ENCODE assay signal across 2 fruit fly cellular contexts in the genomic region with DNA sequence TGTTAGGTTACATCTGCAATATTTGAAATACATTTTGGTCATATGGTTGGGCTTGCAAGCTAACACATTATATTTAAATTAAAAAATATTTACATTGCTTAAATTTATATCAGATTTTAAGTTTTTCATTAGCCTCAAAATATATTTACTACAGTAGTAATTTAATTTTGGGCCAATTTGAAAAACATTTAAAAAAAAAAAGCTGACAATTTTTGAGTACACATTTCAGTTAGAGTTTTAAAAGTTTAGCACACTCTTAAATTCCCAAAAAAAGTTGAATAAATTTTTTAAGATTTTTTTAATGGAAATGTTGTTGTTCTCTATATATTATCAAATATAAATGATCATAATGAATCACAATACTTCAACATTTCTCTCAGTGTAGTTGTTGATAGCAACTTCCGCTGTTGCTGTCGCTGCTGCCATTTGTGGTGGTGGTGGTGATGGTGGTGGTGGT.
A peak's percentile ranks its signal among the peaks of the same experiment; 100 is the strongest.
TF ChIP-seq lines count a peak whose summit lies in the region.

No protein-coding gene starts in this region.

TF ChIP-seq in whole organism, embryonic, 481 proteins besides CTCF, POLR2A, EP300 and RAD21 (continued from another document and continues in another):
- TF ChIP-seq Rfx (GFP tag; IDR thresholded peaks at IDR 0.05; lab: Robert Waterston, UW) (no peak), CG10267 (tag; optimal IDR thresholded peaks at IDR 0.05; lab: Kevin White, UChicago) (peak; percentile 79), MTF-1 (GFP tag; optimal IDR thresholded peaks at IDR 0.05; lab: Kevin White, UChicago; ENCODE audit: borderline replicate concordance) (no peak), dpn (GFP tag; optimal IDR thresholded peaks at IDR 0.05; lab: Kevin White, UChicago) (peak in 1 of 2 experiments; percentile 46), Opbp (GFP tag; IDR thresholded peaks at IDR 0.05; lab: Robert Waterston, UW; ENCODE audit: partially characterized antibody) (no peak), fru (optimal IDR thresholded peaks at IDR 0.05; lab: Kevin White, UChicago) (no peak), Aef1 (GFP tag; IDR thresholded peaks at IDR 0.05; lab: Robert Waterston, UW) (peak; percentile 38; the same call in 1 of the 3 replicates), CG30431 (GFP tag; optimal IDR thresholded peaks at IDR 0.05; lab: Kevin White, UChicago) (peak; percentile 56), CG9817 (tag; optimal IDR thresholded peaks at IDR 0.05; lab: Kevin White, UChicago) (peak; percentile 29), Ssrp (tag; optimal IDR thresholded peaks at IDR 0.05; lab: Kevin White, UChicago) (peak; percentile 77), CG10274 (GFP tag; optimal IDR thresholded peaks at IDR 0.05; lab: Kevin White, UChicago) (peak; percentile 1), p53 (GFP tag; optimal IDR thresholded peaks at IDR 0.05; lab: Kevin White, UChicago) (no peak), Xbp1 (GFP tag; optimal IDR thresholded peaks at IDR 0.05; lab: Kevin White, UChicago) (peak; percentile 67), CG10366 (GFP tag; IDR thresholded peaks at IDR 0.05; lab: Robert Waterston, UW) (peak; percentile 51), CG10543 (GFP tag; optimal IDR thresholded peaks at IDR 0.05; lab: Kevin White, UChicago) (no peak), Meics (GFP tag; optimal IDR thresholded peaks at IDR 0.05; lab: Kevin White, UChicago) (peak; percentile 91), CG32767 (GFP tag; IDR thresholded peaks at IDR 0.05; lab: Robert Waterston, UW) (peak; percentile 46; the same call in 1 of the 2 replicates), sqz (GFP tag; optimal IDR thresholded peaks at IDR 0.05; lab: Kevin White, UChicago) (peak; percentile 48), MESR4 (GFP tag; optimal IDR thresholded peaks at IDR 0.05; lab: Kevin White, UChicago) (no peak), CG6813 (GFP tag; optimal IDR thresholded peaks at IDR 0.05; lab: Kevin White, UChicago) (peak; percentile 48), tgo (GFP tag; IDR thresholded peaks at IDR 0.05; lab: Robert Waterston, UW) (peak; percentile 55), Ada2b (GFP tag; IDR thresholded peaks at IDR 0.05; lab: Robert Waterston, UW) (no peak), Camta (GFP tag; optimal IDR thresholded peaks at IDR 0.05; lab: Kevin White, UChicago) (peak; percentile 49), CG15601 (tag; optimal IDR thresholded peaks at IDR 0.05; lab: Kevin White, UChicago) (peak; percentile 65), lab (GFP tag; optimal IDR thresholded peaks at IDR 0.05; lab: Kevin White, UChicago) (peak; percentile 50), exex (tag; optimal IDR thresholded peaks at IDR 0.05; lab: Kevin White, UChicago) (peak; percentile 16), dm (GFP tag; optimal IDR thresholded peaks at IDR 0.05; lab: Kevin White, UChicago) (peak; percentile 16), Hsf (GFP tag; optimal IDR thresholded peaks at IDR 0.05; lab: Kevin White, UChicago) (peak; percentile 71), repo (GFP tag; optimal IDR thresholded peaks at IDR 0.05; lab: Kevin White, UChicago) (no peak), CG10654 (GFP tag; optimal IDR thresholded peaks at IDR 0.05; lab: Kevin White, UChicago) (peak; percentile 57), CG6791 (GFP tag; IDR thresholded peaks at IDR 0.05; lab: Robert Waterston, UW; ENCODE audit: partially characterized antibody) (no peak), slou (GFP tag; optimal IDR thresholded peaks at IDR 0.05; lab: Kevin White, UChicago) (peak; percentile 3), CG12155 (GFP tag; optimal IDR thresholded peaks at IDR 0.05; lab: Kevin White, UChicago) (peak; percentile 43), CG14860 (GFP tag; IDR thresholded peaks at IDR 0.05; lab: Robert Waterston, UW; ENCODE audit: partially characterized antibody) (no peak), danr (GFP tag; IDR thresholded peaks at IDR 0.05; lab: Robert Waterston, UW) (no peak), CG30403 (GFP tag; optimal IDR thresholded peaks at IDR 0.05; lab: Kevin White, UChicago) (peak; percentile 83), CG5953 (GFP tag; IDR thresholded peaks at IDR 0.05; lab: Robert Waterston, UW) (no peak), Myb (GFP tag; optimal IDR thresholded peaks at IDR 0.05; lab: Kevin White, UChicago) (no peak), Kr (GFP tag; optimal IDR thresholded peaks at IDR 0.05; lab: Kevin White, UChicago) (no peak), ewg (GFP tag; optimal IDR thresholded peaks at IDR 0.05; lab: Kevin White, UChicago) (peak; percentile 60), dan (GFP tag; IDR thresholded peaks at IDR 0.05; lab: Robert Waterston, UW) (no peak), CG17328 (GFP tag; IDR thresholded peaks at IDR 0.05; lab: Robert Waterston, UW) (peak; percentile 43; the same call in 1 of the 2 replicates), ranshi (GFP tag; IDR thresholded peaks at IDR 0.05; lab: Robert Waterston, UW) (peak; percentile 41; the same call in 1 of the 2 replicates), CG9609 (GFP tag; optimal IDR thresholded peaks at IDR 0.05; lab: Kevin White, UChicago) (peak; percentile 37), CG17385 (GFP tag; optimal IDR thresholded peaks at IDR 0.05; lab: Kevin White, UChicago) (peak; percentile 70), Sox102F (GFP tag; optimal IDR thresholded peaks at IDR 0.05; lab: Kevin White, UChicago) (peak; percentile 90), Hr51 (GFP tag; optimal IDR thresholded peaks at IDR 0.05; lab: Kevin White, UChicago) (peak in 1 of 2 experiments; percentile 86), HHEX (GFP tag; optimal IDR thresholded peaks at IDR 0.05; lab: Kevin White, UChicago) (peak; percentile 57), unpg (GFP tag; optimal IDR thresholded peaks at IDR 0.05; lab: Kevin White, UChicago) (peak; percentile 70), Stat92E (GFP tag; optimal IDR thresholded peaks at IDR 0.05; lab: Kevin White, UChicago) (no peak), Max (GFP tag; optimal IDR thresholded peaks at IDR 0.05; lab: Kevin White, UChicago) (peak; percentile 55), az2 (GFP tag; optimal IDR thresholded peaks at IDR 0.05; lab: Kevin White, UChicago) (peak; percentile 79), CG17829 (tag; optimal IDR thresholded peaks at IDR 0.05; lab: Kevin White, UChicago) (peak; percentile 76), wek (GFP tag; optimal IDR thresholded peaks at IDR 0.05; lab: Kevin White, UChicago) (no peak), CG14710 (tag; optimal IDR thresholded peaks at IDR 0.05; lab: Kevin White, UChicago) (peak; percentile 90), CG4820 (GFP tag; optimal IDR thresholded peaks at IDR 0.05; lab: Kevin White, UChicago) (peak; percentile 77), CG3281 (GFP tag; optimal IDR thresholded peaks at IDR 0.05; lab: Kevin White, UChicago) (peak; percentile 55), zen (tag; optimal IDR thresholded peaks at IDR 0.05; lab: Kevin White, UChicago) (peak; percentile 78), seq (GFP tag; IDR thresholded peaks at IDR 0.05; lab: Robert Waterston, UW) (peak; percentile 41; the same call in 1 of the 2 replicates), Usf (GFP tag; optimal IDR thresholded peaks at IDR 0.05; lab: Kevin White, UChicago) (peak; percentile 40), HLHmδ (GFP tag; optimal IDR thresholded peaks at IDR 0.05; lab: Kevin White, UChicago) (no peak), Sox100B (GFP tag; optimal IDR thresholded peaks at IDR 0.05; lab: Kevin White, UChicago) (peak; percentile 92)

TF ChIP-seq in whole organism, prepupa, 60 proteins besides CTCF, POLR2A, EP300 and RAD21 (continued from another document):
- TF ChIP-seq CG34406 (GFP tag; optimal IDR thresholded peaks at IDR 0.05; lab: Kevin White, UChicago) (peak; percentile 26), Smox (GFP tag; optimal IDR thresholded peaks at IDR 0.05; lab: Kevin White, UChicago) (no peak), CG7368 (GFP tag; optimal IDR thresholded peaks at IDR 0.05; lab: Kevin White, UChicago) (no peak), spab (GFP tag; optimal IDR thresholded peaks at IDR 0.05; lab: Kevin White, UChicago) (peak; percentile 34), CG8119 (GFP tag; IDR thresholded peaks at IDR 0.05; lab: Robert Waterston, UW) (peak; percentile 74), topi (GFP tag; optimal IDR thresholded peaks at IDR 0.05; lab: Kevin White, UChicago) (peak; percentile 12), CG3919 (GFP tag; optimal IDR thresholded peaks at IDR 0.05; lab: Kevin White, UChicago) (peak; percentile 53), CG6854 (GFP tag; optimal IDR thresholded peaks at IDR 0.05; lab: Kevin White, UChicago) (no peak), Sox102F (GFP tag; optimal IDR thresholded peaks at IDR 0.05; lab: Kevin White, UChicago) (no peak), CG8319 (GFP tag; optimal IDR thresholded peaks at IDR 0.05; lab: Kevin White, UChicago) (peak; percentile 8), Eip78C (GFP tag; lab: Kevin White, UChicago) (peak; percentile 89), pdm3 (GFP tag; optimal IDR thresholded peaks at IDR 0.05; lab: Kevin White, UChicago) (peak; percentile 53), fd59A (GFP tag; optimal IDR thresholded peaks at IDR 0.05; lab: Kevin White, UChicago) (no peak), Hr39 (GFP tag; optimal IDR thresholded peaks at IDR 0.05; lab: Kevin White, UChicago) (no peak), fkh (GFP tag; optimal IDR thresholded peaks at IDR 0.05; lab: Kevin White, UChicago) (no peak), dac (GFP tag; optimal IDR thresholded peaks at IDR 0.05; lab: Kevin White, UChicago) (peak; percentile 34), eg (GFP tag; IDR thresholded peaks at IDR 0.05; lab: Robert Waterston, UW) (peak; percentile 64; the same call in 1 of the 3 replicates), esn (GFP tag; optimal IDR thresholded peaks at IDR 0.05; lab: Kevin White, UChicago) (peak; percentile 58), lz (GFP tag; optimal IDR thresholded peaks at IDR 0.05; lab: Kevin White, UChicago) (peak; percentile 27), cyc (GFP tag; optimal IDR thresholded peaks at IDR 0.05; lab: Kevin White, UChicago) (no peak), net (GFP tag; optimal IDR thresholded peaks at IDR 0.05; lab: Kevin White, UChicago) (peak; percentile 51), Gug (GFP tag; IDR thresholded peaks at IDR 0.05; lab: Robert Waterston, UW) (0 out of 2 replicates have a peak, but pooled peaks have one; percentile 28), CG32006 (GFP tag; optimal IDR thresholded peaks at IDR 0.05; lab: Kevin White, UChicago) (peak; percentile 95), CG4318 (GFP tag; optimal IDR thresholded peaks at IDR 0.05; lab: Kevin White, UChicago) (peak; percentile 87), Met (GFP tag; optimal IDR thresholded peaks at IDR 0.05; lab: Kevin White, UChicago) (no peak), CG16779 (tag; optimal IDR thresholded peaks at IDR 0.05; lab: Kevin White, UChicago) (no peak), Lpt (GFP tag; optimal IDR thresholded peaks at IDR 0.05; lab: Kevin White, UChicago) (peak; percentile 75), CG6808 (GFP tag; optimal IDR thresholded peaks at IDR 0.05; lab: Kevin White, UChicago) (peak; percentile 27), CG11902 (GFP tag; optimal IDR thresholded peaks at IDR 0.05; lab: Kevin White, UChicago) (no peak), Sox14 (GFP tag; optimal IDR thresholded peaks at IDR 0.05; lab: Kevin White, UChicago) (peak; percentile 20), acj6 (GFP tag; optimal IDR thresholded peaks at IDR 0.05; lab: Kevin White, UChicago) (peak; percentile 59), CG8632 (GFP tag; optimal IDR thresholded peaks at IDR 0.05; lab: Kevin White, UChicago) (no peak), Eip93F (GFP tag; optimal IDR thresholded peaks at IDR 0.05; lab: Kevin White, UChicago) (no peak), Eip75B (GFP tag; optimal IDR thresholded peaks at IDR 0.05; lab: Kevin White, UChicago) (peak; percentile 51), CG31627 (GFP tag; optimal IDR thresholded peaks at IDR 0.05; lab: Kevin White, UChicago) (peak; percentile 24), CG3032 (tag; optimal IDR thresholded peaks at IDR 0.05; lab: Kevin White, UChicago) (peak; percentile 13), vri (GFP tag; optimal IDR thresholded peaks at IDR 0.05; lab: Kevin White, UChicago) (no peak), CG11294 (GFP tag; IDR thresholded peaks at IDR 0.05; lab: Robert Waterston, UW) (no peak), Hr4 (GFP tag; optimal IDR thresholded peaks at IDR 0.05; lab: Kevin White, UChicago) (peak; percentile 89), CG15336 (GFP tag; IDR thresholded peaks at IDR 0.05; lab: Robert Waterston, UW) (peak; percentile 71)
